Worm (Caenorhabditis elegans) whole organism, late embryonic: ENCODE measurements around the gene daf-9.

Experiments
- pha-2 ChIP-seq: sonication (generic microtip); optimal IDR thresholded peaks from 2 replicates; lab custom pipeline; 2017; ENCODE audit warnings: mild to moderate bottlenecking, missing genetic modification characterization, missing compliant biosample characterization
- unc-3 ChIP-seq, 2 experiments: fragments of 200-800 bp in 1 of 2; sonication (Bioruptor generic) in 1 of 2; sonication (generic microtip) in 1 of 2; conservative IDR thresholded peaks in 1 of 2; optimal IDR thresholded peaks in 1 of 2; 2 replicates each; pipeline versions ENCODE4 v1.3.6 to Lab custom; 2016 to 2022; ENCODE audit warnings: missing compliant biosample characterization in 2 of 2, missing genetic modification characterization in 2 of 2, missing genetic modification reagents in 1 of 2

DNA sequence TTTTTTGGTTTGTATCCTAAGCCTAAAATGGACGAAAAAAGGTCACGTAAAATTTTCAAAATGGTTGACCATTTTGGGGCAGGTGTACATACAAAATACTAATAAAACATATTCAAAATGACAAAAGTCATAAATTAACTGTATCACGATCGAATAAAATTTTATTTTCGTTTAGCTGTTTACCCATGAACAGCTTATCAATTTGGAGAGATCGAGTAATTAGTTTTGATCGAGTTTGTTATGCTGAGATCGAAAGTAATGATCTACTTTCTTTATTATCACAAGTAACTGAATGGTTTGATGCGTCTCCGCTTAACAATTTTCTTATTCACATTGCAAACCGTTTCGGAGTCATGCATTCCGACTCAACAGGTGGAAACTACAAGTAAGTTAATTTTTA, 8.9 kb upstream of the daf-9 start, which contains the start of gene T13C5.10:
- TF ChIP-seq pha-2 (tag; lab: Kevin White, UChicago) (no peak), unc-3 (GFP tag; conservative IDR thresholded peaks at IDR 0.05; lab: Robert Waterston, UW) (no peak), unc-3 (tag; optimal IDR thresholded peaks at IDR 0.05; lab: Kevin White, UChicago) (no peak)
